Worm (Caenorhabditis elegans): ENCODE results near the gene C02F5.3.

Gene C02F5.3

DNA sequence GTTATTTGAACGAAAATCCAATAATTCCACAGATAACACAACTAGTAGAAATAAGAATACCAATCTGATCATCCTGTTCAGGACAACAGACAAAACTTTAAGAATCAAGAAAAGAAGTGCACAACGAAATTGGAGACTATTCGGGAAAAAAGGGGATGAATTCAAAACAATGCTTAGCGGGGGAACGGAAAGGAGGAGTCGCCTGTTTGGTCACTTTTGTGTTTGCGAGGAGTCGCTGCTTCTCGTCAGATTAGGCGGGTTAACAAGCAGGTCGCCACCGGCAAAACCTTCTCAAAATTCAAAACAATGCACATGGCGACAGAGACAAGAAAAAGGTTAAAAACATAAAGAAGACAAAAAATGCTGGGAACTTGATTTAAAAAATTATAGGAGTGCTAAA lies 35.9 kb upstream of the C02F5.3 start, which contains the start of gene C30A5.10:
C30A5.10 (minus strand) TSS at position 101 of the 400 bp plus-strand sequence.
- TF ChIP-seq pat-9 (tag; optimal IDR thresholded peaks at IDR 0.05) (no peak), ceh-18 (tag; optimal IDR thresholded peaks at IDR 0.05) (no peak), dmd-4 (tag; optimal IDR thresholded peaks at IDR 0.05; ENCODE audit: borderline replicate concordance) (no peak), F13H6.1 (tag; optimal IDR thresholded peaks at IDR 0.05) (no peak), sox-4 (tag; optimal IDR thresholded peaks at IDR 0.05) (no peak), pax-1 (tag; optimal IDR thresholded peaks at IDR 0.05) (no peak), rnt-1 (tag; optimal IDR thresholded peaks at IDR 0.05) (no peak), ttx-3 (tag; optimal IDR thresholded peaks at IDR 0.05) (no peak), hlh-30 (tag; optimal IDR thresholded peaks at IDR 0.05; ENCODE audit: insufficient read depth) (no peak), pqm-1 (tag; optimal IDR thresholded peaks at IDR 0.05) (no peak), tbx-2 (tag; optimal IDR thresholded peaks at IDR 0.05) (no peak), ceh-48 (tag; optimal IDR thresholded peaks at IDR 0.05) (no peak), syd-9 (tag; optimal IDR thresholded peaks at IDR 0.05) (no peak), K09A11.1 (tag; optimal IDR thresholded peaks at IDR 0.05; ENCODE audit: insufficient read depth) (no peak), unc-55 (GFP tag; optimal IDR thresholded peaks at IDR 0.05) (no peak), pag-3 (tag; optimal IDR thresholded peaks at IDR 0.05; ENCODE audit: borderline replicate concordance) (no peak)

DNA sequence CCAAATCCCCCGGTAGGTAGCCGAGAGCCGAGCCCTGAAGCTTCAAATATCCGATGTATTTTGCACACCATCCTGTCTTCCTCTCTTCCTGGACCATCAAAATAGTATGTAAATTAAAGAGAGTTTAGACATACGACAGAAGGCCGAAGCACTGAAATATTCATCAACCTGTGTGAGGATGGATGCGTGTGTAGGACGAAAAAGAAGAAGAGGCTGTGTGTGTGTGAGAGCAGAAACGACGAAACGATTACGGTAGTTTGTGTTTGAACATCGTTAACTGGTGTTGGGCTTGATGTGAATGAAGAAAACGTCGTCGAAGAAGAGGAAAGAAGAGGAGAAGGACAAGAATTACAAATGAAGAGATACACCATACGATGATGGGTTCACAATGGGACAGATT lies 34.1 kb upstream of the C02F5.3 start:
- TF ChIP-seq lim-6 (tag; optimal IDR thresholded peaks at IDR 0.05): no peak
- TF ChIP-seq ceh-31 (tag; optimal IDR thresholded peaks at IDR 0.05): peak; percentile 42
- no peak for TF ChIP-seq ceh-19 (GFP tag; optimal IDR thresholded peaks at IDR 0.05)
- no peak for TF ChIP-seq ceh-24 (tag; optimal IDR thresholded peaks at IDR 0.05)

DNA sequence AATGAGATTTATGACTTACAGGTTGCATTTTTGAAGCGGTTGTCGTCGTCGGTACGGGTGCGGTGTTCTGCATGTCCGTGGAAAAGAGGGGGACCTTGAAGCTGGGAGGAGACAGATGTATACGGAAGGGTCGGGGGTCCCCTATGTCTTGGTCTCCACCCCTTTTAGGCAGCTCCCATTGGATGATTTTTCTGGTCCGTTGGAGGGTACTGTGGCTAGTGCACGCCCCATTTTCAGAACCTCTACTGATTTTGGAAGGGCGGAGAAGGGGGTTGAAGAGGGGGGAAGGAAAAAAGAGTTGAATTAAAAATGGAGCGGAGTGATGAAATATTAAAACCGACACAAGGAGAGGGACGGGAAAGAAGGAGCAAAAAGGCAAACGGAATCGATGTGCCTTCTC lies 29.5 kb upstream of the C02F5.3 start, which contains the start of gene unc-86:
unc-86 (minus strand) TSS at position 113 of the 400 bp plus-strand sequence.
- TF ChIP-seq nfya-1 (tag; optimal IDR thresholded peaks at IDR 0.05): peak; percentile 64
- no peak for TF ChIP-seq C08G9.2 (tag; optimal IDR thresholded peaks at IDR 0.05)
- no peak for TF ChIP-seq unc-3 (GFP tag; conservative IDR thresholded peaks at IDR 0.05)
- no peak for TF ChIP-seq unc-3 (tag; optimal IDR thresholded peaks at IDR 0.05)
- TF ChIP-seq ceh-31 (tag; optimal IDR thresholded peaks at IDR 0.05): peak; percentile 53
- peak; percentile 25 for TF ChIP-seq unc-86 (tag; optimal IDR thresholded peaks at IDR 0.05)

DNA sequence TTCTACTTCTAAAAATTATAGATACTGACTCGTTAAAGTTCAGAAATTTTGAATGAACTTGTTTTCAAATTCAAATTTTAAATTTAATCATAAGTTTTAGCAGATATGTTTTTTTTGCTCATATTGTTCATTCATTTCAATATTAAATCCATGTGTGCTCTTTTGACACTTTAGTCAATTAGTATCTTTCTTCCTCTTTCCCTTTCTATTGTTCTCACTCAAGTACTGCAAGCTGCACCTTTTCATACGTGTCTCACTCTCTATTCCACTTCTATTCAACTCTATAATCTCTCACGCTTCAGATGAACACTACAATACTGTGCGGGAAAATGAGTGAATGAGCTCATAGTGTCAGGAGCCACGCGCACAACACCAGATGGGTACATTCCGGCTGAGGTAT lies 27.8 kb upstream of the C02F5.3 start, which contains the start of gene C30A5.16:
C30A5.16 (plus strand) TSS at position 301 of the 400 bp plus-strand sequence.
- TF ChIP-seq odd-2 (tag; optimal IDR thresholded peaks at IDR 0.05) (no peak), ceh-31 (tag; optimal IDR thresholded peaks at IDR 0.05) (peak; percentile 75), sox-2 (GFP tag; IDR thresholded peaks at IDR 0.05) (peak; percentile 24), ama-1 (optimal IDR thresholded peaks at IDR 0.05) (no peak)

DNA sequence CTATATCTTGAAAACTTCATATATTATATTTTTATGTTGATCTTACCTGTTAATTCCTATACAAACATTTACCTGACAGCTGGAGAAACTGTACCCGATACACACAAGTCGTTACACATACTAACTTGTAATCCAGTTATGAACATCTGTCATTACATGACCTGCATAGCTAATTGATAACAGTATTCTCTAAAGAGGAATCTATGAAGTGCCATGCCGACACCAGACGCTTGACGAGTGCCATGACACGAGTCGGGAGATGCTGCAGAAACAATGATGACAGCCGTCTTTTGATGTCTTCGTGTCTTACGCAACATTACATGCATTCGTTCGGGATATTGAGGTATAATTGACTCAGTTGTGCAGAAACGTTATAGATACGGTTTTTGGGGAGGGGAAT lies 25.6 kb upstream of the C02F5.3 start:
- TF ChIP-seq C08G9.2 (tag; optimal IDR thresholded peaks at IDR 0.05) (no peak), lin-11 (tag; optimal IDR thresholded peaks at IDR 0.05) (no peak), ztf-16 (tag; optimal IDR thresholded peaks at IDR 0.05) (no peak), ceh-22 (tag; optimal IDR thresholded peaks at IDR 0.05) (no peak), ceh-45 (GFP tag; IDR thresholded peaks at IDR 0.05) (no peak), madf-2 (tag; optimal IDR thresholded peaks at IDR 0.05) (no peak), unc-86 (tag; optimal IDR thresholded peaks at IDR 0.05) (peak; percentile 38), ceh-30 (tag; optimal IDR thresholded peaks at IDR 0.05) (no peak)

DNA sequence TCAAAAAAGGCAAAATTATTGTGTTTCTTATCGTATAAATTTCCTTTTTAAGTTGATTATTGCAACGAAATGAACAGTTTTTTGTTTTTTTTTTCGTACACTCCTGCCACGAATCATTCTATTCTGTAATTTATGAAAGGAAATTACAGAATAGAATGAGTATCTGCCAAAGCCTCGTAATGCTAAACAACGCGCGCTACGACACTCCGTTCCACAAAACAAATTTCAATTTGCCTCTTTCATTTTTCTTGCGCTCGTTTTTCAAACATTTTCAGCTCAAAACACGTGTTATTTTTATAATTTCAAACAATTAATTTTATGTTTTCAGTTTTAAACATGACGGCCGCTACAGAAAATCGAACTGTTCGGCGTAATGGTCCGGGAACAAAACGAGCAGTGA lies 20.9 kb upstream of the C02F5.3 start, which contains the start of gene mob-4:
mob-4 (plus strand) TSS at position 329 of the 400 bp plus-strand sequence.
- TF ChIP-seq pat-9 (tag; optimal IDR thresholded peaks at IDR 0.05) (no peak), ztf-16 (tag; optimal IDR thresholded peaks at IDR 0.05) (no peak), pros-1 (tag; optimal IDR thresholded peaks at IDR 0.05) (no peak), sox-4 (tag; optimal IDR thresholded peaks at IDR 0.05) (no peak), sdc-2 (tag; optimal IDR thresholded peaks at IDR 0.05) (no peak), hlh-15 (tag; optimal IDR thresholded peaks at IDR 0.05) (no peak), ref-2 (tag; optimal IDR thresholded peaks at IDR 0.05) (no peak), ttx-3 (tag; optimal IDR thresholded peaks at IDR 0.05) (no peak), unc-55 (GFP tag; optimal IDR thresholded peaks at IDR 0.05) (no peak)
